Worm (Caenorhabditis elegans) whole organism, mixed stage, embryonic: ENCODE measurements around the gene C16A3.6.

Experiments used
- ces-1 ChIP-seq: fragments of 150-350 bp; optimal IDR thresholded peaks from 2 replicates; lab custom pipeline; 2014; ENCODE audit warnings: missing biosample characterization, missing genetic modification reagents, missing genetic modification characterization
- elt-3 ChIP-seq: fragments of 150-350 bp; optimal IDR thresholded peaks from 2 replicates; lab custom pipeline; 2014; ENCODE audit warnings: missing biosample characterization, missing genetic modification characterization
- hlh-1 ChIP-seq: fragments of 150-350 bp; optimal IDR thresholded peaks from 2 replicates; lab custom pipeline; 2014; ENCODE audit warnings: missing biosample characterization, missing genetic modification reagents, missing genetic modification characterization
- lin-13 ChIP-seq: fragments of 150-350 bp; optimal IDR thresholded peaks from 2 replicates; lab custom pipeline; 2014; ENCODE audit warnings: missing biosample characterization, missing genetic modification characterization
- mab-5 ChIP-seq: fragments of 150-350 bp; optimal IDR thresholded peaks from 2 replicates; lab custom pipeline; 2014; ENCODE audit warnings: missing biosample characterization, missing genetic modification characterization
- pha-4 ChIP-seq: fragments of 150-350 bp; optimal IDR thresholded peaks from 2 replicates; lab custom pipeline; 2018; ENCODE audit warnings: missing biosample characterization, missing genetic modification reagents, missing genetic modification characterization
- unc-39 ChIP-seq: fragments of 150-350 bp; optimal IDR thresholded peaks from 2 replicates; lab custom pipeline; 2014; ENCODE audit warnings: missing biosample characterization, missing genetic modification characterization
- ztf-11 ChIP-seq: fragments of 150-350 bp; optimal IDR thresholded peaks from 2 replicates; lab custom pipeline; 2014; ENCODE audit warnings: missing biosample characterization, missing genetic modification characterization

DNA sequence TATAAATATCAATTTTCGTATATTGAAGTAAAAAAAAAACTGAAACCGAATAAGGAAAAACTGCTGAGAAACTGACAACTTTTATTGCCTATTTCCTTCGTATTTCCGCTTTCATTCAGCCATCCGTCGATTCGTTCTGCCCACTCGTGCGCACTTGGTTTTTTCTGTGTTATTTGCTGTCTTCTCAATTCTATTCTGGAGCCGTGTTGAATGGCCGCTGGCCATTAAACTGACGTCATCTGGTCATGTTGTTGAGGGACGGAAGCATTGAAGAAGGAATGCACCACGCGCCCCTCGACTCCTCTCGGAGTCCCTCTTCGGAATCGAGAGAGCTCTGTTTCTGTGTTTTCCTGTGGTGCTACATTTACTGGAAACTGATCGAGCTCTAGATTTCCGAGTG lies 30.4 kb upstream of the C16A3.6 start:
- TF ChIP-seq hlh-1 (tag; lab: Kevin White, UChicago) (no peak), ztf-11 (no peak), unc-39 (tag; lab: Kevin White, UChicago) (no peak), elt-3 (tag; lab: Kevin White, UChicago) (no peak), pha-4 (no peak), mab-5 (no peak), lin-13 (tag; lab: Kevin White, UChicago) (no peak), ces-1 (GFP tag; lab: Kevin White, UChicago) (no peak)
